Worm (Caenorhabditis elegans) whole organism, late embryonic: ENCODE data around the gene Y111B2A.12.
A peak's percentile ranks its signal among the peaks of the same experiment; 100 is the strongest.

Experiments used
- C38D4.7 ChIP-seq: fragments of 200-800 bp; sonication (Bioruptor generic); optimal IDR thresholded peaks from 2 replicates; lab custom pipeline; 2018; ENCODE audit warnings: mild to moderate bottlenecking, missing genetic modification characterization, moderate library complexity, missing compliant biosample characterization
- K09A11.1 ChIP-seq: sonication (generic microtip); optimal IDR thresholded peaks from 2 replicates; lab custom pipeline; 2017; ENCODE audit warnings: antibody characterized with exemption, mild to moderate bottlenecking, missing genetic modification characterization, missing compliant biosample characterization; ENCODE audit not compliant: insufficient read depth
- T23F11.4 ChIP-seq: fragments of 200-800 bp; sonication (Bioruptor generic); optimal IDR thresholded peaks from 2 replicates; lab custom pipeline; 2018; ENCODE audit warnings: mild to moderate bottlenecking, missing genetic modification characterization, missing compliant biosample characterization
- Y22D7AL.16 ChIP-seq: sonication (generic microtip); optimal IDR thresholded peaks from 2 replicates; lab custom pipeline; 2016; ENCODE audit warnings: missing genetic modification characterization, missing compliant biosample characterization
- ama-1 ChIP-seq: fragments of 150-350 bp; optimal IDR thresholded peaks from 2 replicates; lab custom pipeline; 2014
- ceh-2 ChIP-seq: sonication (generic microtip); optimal IDR thresholded peaks from 2 replicates; lab custom pipeline; 2016; ENCODE audit warnings: missing genotype, missing genetic modification characterization, missing compliant biosample characterization
- ceh-30 ChIP-seq: fragments of 150-350 bp; optimal IDR thresholded peaks from 2 replicates; lab custom pipeline; 2014; ENCODE audit warnings: missing biosample characterization, missing genetic modification characterization
- ceh-6 ChIP-seq: fragments of 200-800 bp; sonication (Bioruptor generic); optimal IDR thresholded peaks from 2 replicates; lab custom pipeline; 2018; ENCODE audit warnings: mild to moderate bottlenecking, missing genetic modification characterization, missing compliant biosample characterization
- fkh-10 ChIP-seq: fragments of 150-350 bp; optimal IDR thresholded peaks from 2 replicates; lab custom pipeline; 2014; ENCODE audit warnings: missing biosample characterization, missing genetic modification reagents, missing genetic modification characterization
- lim-6 ChIP-seq: sonication (generic microtip); optimal IDR thresholded peaks from 2 replicates; lab custom pipeline; 2016; ENCODE audit warnings: missing genetic modification characterization, missing compliant biosample characterization
- nhr-11 ChIP-seq: fragments of 150-350 bp; optimal IDR thresholded peaks from 2 replicates; lab custom pipeline; 2014; ENCODE audit warnings: missing biosample characterization, missing genetic modification characterization
- npax-4 ChIP-seq: sonication (generic microtip); optimal IDR thresholded peaks from 2 replicates; lab custom pipeline; 2016; ENCODE audit warnings: missing genetic modification characterization, missing compliant biosample characterization
- tbx-2 ChIP-seq: sonication (generic microtip); optimal IDR thresholded peaks from 2 replicates; lab custom pipeline; 2016; ENCODE audit warnings: missing genetic modification characterization, missing compliant biosample characterization
- unc-3 ChIP-seq, 2 experiments: fragments of 200-800 bp in 1 of 2; sonication (Bioruptor generic) in 1 of 2; sonication (generic microtip) in 1 of 2; conservative IDR thresholded peaks in 1 of 2; optimal IDR thresholded peaks in 1 of 2; 2 replicates each; pipeline versions ENCODE4 v1.3.6 to Lab custom; 2016 to 2022; ENCODE audit warnings: missing compliant biosample characterization in 2 of 2, missing genetic modification characterization in 2 of 2, missing genetic modification reagents in 1 of 2

DNA sequence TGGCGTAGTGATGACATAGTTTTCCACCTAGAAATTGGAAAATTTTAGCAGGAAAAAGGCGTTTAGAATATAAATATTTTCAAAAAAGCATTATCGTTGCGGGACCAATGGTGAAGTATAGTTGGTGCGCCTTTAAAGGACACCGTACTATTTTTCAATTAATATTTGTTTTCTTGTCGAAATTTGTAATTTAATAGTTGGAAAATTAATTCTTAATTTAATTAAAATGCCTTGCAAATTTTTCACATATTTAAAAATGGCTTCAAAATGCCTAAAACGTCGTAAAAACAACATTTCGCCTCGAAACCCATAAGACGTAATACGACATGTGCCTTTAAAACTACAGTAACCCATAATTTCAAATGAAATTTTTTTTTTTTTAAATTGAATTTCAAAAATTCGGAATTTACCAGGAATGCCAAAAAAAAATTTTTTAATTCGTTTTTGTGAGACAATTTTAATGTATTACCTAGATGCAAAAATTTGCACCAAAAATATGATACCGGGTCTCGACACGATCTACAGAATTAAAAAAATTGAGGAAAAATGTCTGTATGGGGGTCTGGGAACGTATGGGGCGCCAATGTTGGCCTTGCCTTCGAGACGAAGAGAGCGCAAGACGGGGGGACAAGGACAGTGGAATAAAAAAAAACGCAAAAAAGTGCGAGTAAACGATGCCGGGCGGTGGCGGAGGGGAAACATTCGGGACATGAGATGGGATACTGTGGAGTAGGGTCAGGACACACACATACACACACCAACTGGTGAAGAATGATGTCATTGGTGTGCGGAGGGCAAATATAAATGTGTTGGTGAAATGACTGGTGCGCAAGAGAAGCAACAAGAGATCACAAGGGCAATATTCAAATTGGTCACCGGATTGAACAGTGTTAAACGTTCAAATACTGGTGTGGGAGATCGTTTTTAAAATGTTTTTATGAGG, 33.5 kb upstream of the Y111B2A.12 start, which contains the start of gene aakg-1:
- TF ChIP-seq fkh-10 (GFP tag; lab: Kevin White, UChicago) = no peak
- no peak for TF ChIP-seq ceh-6 (GFP tag; lab: Kevin White, UChicago)
- no peak for TF ChIP-seq ama-1 (lab: Kevin White, UChicago)
- TF ChIP-seq lim-6 (tag; lab: Kevin White, UChicago) = no peak
- TF ChIP-seq unc-3 (GFP tag; conservative IDR thresholded peaks at IDR 0.05; lab: Robert Waterston, UW) = no peak
- no peak for TF ChIP-seq unc-3 (tag; optimal IDR thresholded peaks at IDR 0.05; lab: Kevin White, UChicago)
- no peak for TF ChIP-seq K09A11.1 (tag; lab: Kevin White, UChicago)
- TF ChIP-seq ceh-30 = no peak
- TF ChIP-seq ceh-2 (tag; lab: Kevin White, UChicago) = no peak
- TF ChIP-seq T23F11.4 = no peak
- no peak for TF ChIP-seq nhr-11 (tag; lab: Kevin White, UChicago)
- TF ChIP-seq tbx-2 = peak; percentile 39
- no peak for TF ChIP-seq npax-4 (tag; lab: Kevin White, UChicago)
- TF ChIP-seq C38D4.7 (GFP tag; lab: Kevin White, UChicago) = no peak
- no peak for TF ChIP-seq Y22D7AL.16 (tag; lab: Kevin White, UChicago)
